Worm (Caenorhabditis elegans) whole organism, L4/young adult: ENCODE data around the gene F56D5.5.

ENCODE experiments used
- W03F9.2 ChIP-seq: fragments of 150-350 bp; optimal IDR thresholded peaks from 2 replicates; lab custom pipeline; 2014; ENCODE audit warnings: missing biosample characterization, missing genetic modification characterization
- dao-5 ChIP-seq: sonication (generic microtip); optimal IDR thresholded peaks from 2 replicates; lab custom pipeline; 2016; ENCODE audit warnings: missing genotype, missing genetic modification characterization, moderate library complexity, missing compliant biosample characterization
- him-1 ChIP-seq: sonication (generic microtip); optimal IDR thresholded peaks from 2 replicates; lab custom pipeline; 2016; ENCODE audit warnings: missing genotype, missing genetic modification reagents, missing genetic modification characterization, missing compliant biosample characterization

F56D5.5 gene

DNA sequence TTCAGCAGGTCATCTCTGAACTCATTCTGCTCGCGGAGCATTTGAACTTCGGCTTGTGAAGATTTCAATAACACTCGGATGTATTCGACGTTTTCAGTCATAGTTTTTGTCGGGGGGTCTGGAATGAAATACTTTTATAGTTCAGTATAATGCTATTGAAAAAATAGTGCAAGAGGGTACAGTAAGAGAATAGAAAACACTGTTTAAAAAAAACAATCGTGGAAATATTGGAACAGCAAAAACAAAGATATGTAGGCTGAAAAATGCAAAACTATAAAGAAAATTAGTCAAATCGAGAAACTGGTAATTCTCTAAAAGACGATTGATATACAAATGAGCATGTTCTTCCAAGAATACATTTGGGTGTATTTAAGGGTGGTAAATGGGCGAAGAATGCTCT, at the start of gene F56D5.5:
F56D5.5 (minus strand) TSS at position 101 of the 400 bp plus-strand sequence.
- TF ChIP-seq him-1 (tag; lab: Kevin White, UChicago) (no peak), W03F9.2 (tag; lab: Kevin White, UChicago) (no peak), dao-5 (no peak)

DNA sequence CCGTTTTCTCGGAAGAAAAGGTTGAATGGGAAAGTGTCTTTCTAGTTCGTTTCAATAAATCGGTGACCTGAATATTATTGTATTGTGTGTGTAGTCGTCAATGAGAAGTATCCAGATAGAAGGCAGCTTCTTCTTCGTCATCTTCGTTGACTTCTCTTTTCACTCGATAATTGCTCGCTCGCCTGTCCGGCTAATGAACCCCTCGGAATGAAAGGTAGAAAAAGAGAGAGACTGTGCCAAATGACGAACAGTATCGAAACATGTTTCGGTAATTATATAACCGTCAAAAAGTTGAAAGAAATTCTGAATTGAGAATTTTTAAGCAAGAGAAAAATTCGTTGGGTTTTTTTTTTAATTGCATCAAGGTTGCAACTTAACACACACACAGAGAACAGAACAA, 49.5 kb upstream of the F56D5.5 start, which contains the start of gene cutl-17:
cutl-17 (minus strand) TSS at position 101 of the 400 bp plus-strand sequence.
- TF ChIP-seq him-1 (tag; lab: Kevin White, UChicago), result no peak
- no peak for TF ChIP-seq W03F9.2 (tag; lab: Kevin White, UChicago)
- TF ChIP-seq dao-5, result no peak

DNA sequence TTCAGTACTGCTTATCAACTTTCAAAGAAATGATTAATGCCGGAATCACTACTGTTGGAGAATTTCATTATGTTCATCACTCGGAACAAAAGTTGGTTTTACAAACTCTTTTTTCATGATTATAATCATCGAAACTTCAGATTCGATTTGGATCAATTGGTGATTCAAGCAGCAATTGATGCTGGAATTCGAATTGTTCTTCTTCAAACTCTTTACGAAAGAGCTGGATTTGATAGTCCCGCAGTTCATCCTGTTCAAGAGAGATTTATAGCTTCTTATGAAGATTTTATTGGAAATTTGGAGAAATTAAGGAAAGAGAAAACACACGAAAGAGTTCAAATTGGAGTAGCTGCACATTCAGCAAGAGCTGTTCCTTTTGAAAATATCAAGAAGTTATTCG, 43.9 kb upstream of the F56D5.5 start:
- TF ChIP-seq him-1 (tag; lab: Kevin White, UChicago) (no peak), W03F9.2 (tag; lab: Kevin White, UChicago) (no peak), dao-5 (no peak)

DNA sequence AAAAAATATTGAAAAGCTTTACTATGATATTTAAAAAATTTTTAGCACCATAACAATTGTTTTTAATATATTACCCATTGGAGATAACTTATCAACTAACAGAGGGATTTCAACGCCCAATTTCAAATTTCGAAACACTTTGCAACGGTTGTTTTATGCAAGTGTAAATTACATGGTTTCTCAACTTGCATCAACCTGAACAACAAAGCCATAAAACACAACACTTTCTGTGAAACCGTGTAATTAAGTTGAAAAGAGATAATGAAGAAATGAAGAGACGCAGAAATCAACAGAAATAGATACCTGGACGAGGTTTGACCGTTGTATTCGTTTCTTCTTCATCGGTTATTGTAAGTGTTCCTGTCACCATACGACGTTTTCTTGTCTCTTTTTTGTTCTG, 42.5 kb upstream of the F56D5.5 start, which contains the start of gene cpin-1:
cpin-1 (plus strand) TSS at position 301 of the 400 bp plus-strand sequence.
- TF ChIP-seq him-1 (tag; lab: Kevin White, UChicago), result no peak
- no peak for TF ChIP-seq W03F9.2 (tag; lab: Kevin White, UChicago)
- TF ChIP-seq dao-5, result no peak

DNA sequence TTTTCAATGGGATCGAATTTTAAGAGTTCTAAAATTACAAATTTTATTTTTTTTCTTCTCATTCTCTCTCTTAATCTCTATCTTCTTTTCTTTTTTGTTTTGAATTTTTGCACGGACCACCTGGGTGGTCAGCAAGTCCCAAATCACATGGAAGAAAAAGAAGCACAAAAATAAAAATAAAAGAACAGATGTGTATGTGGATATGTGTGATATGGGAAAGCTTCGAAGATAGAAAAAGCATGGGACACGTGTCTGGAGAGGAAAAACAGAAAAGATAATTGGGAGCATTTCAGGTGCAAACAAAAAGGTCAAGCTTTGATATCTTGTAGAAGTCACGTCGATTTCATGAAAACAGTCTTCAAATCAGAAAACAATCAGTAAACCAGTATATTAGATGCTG, 39.3 kb upstream of the F56D5.5 start, which contains the start of gene hsp-12.6:
hsp-12.6 (minus strand) TSS at position 20 of the 400 bp plus-strand sequence.
- no peak for TF ChIP-seq him-1 (tag; lab: Kevin White, UChicago)
- TF ChIP-seq W03F9.2 (tag; lab: Kevin White, UChicago), result no peak
- TF ChIP-seq dao-5, result no peak

DNA sequence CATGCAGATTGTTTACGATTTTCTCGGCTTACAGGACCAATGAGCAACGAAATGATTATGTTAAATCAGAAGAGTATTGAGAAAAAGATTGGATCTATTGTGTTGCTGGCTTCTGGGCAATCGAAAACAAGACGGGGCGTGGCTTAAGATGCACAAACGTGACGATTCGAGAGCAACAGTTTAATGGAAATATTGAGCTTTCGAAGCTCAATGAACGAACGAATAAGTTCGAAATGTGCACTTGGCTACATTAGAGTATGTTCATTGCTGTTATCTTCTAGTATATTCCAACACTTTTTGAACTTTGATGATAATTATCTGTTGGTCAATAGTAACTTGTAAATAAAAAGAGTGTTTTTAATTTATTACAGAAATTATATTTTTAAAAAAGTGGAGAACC, 37.5 kb upstream of the F56D5.5 start, which contains the start of gene hsp-12.3:
hsp-12.3 (minus strand) TSS at position 101 of the 400 bp plus-strand sequence.
- TF ChIP-seq dao-5, result no peak
- TF ChIP-seq W03F9.2 (tag; lab: Kevin White, UChicago), result no peak
- no peak for TF ChIP-seq him-1 (tag; lab: Kevin White, UChicago)

DNA sequence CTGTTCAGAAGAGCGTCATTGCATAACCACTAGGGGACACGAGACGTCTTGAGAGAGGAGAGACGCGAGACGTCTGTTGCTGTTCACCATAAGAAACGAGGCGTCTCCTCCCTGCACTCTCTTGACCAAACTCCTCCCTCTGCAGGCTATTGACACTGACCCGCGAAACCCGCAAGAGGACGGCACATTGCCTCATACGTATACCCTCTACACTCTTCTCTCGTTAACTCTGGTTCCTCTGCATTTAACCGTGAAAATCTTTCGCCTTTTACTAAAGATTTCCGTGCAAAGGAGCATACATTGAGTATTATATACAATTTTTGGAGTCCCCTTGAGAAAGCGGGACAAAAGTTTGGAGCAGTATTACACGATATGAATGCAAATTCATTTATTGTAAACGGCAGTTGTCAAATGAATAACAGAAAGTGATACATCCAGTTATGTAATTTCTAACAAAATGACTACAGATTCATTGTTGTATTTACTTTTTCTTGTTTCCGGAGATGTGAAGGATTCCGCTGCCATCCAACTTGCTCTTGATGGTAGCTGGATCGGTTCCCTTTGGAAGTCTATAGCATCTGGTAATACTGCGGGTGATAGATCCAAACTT, 36.6 kb upstream of the F56D5.5 start:
- no peak for TF ChIP-seq dao-5
- TF ChIP-seq W03F9.2 (tag; lab: Kevin White, UChicago), result peak; percentile 87
- peak; percentile 78 for TF ChIP-seq him-1 (tag; lab: Kevin White, UChicago)

DNA sequence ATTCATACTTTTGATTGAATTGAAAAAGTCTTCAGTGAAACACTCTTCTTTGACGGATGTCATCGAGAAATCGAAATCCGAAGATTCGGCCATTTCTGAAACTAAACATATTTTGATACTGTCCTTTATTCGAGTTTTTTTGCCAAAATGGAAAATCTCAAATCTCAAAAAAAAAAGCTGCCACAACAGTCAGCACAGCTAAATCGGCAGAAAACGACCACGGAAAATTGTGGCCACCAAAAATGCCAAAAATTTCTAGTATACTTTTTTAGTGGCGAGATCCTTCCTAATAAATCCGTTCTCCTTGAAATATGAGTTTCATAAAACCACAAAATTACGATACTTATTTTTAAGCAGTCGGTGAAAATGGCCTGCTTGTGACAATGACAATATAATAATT, 36.0 kb upstream of the F56D5.5 start, which contains the start of gene F38E11.9:
F38E11.9 (minus strand) TSS at position 101 of the 400 bp plus-strand sequence.
- TF ChIP-seq dao-5 (no peak), W03F9.2 (tag; lab: Kevin White, UChicago) (no peak), him-1 (tag; lab: Kevin White, UChicago) (no peak)

DNA sequence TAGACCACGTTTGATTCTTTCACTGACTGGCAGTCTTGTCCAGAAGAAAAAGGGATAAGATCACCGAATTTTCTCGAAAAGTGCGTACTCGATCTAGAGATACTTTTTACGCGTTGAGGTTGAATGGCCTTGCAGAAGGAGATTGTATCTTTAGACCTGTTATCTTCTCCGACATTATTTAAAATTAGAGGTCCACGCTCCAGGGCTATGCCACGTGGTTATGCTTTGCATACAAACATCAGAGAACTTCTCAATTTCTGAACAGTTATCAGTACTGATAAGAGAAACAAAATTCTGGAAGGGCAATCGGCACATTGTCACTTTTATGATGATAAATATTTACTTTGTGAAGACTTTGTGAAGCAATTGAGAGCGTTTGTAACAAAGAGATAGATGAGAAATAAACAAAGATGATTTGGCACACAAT, 34.2 kb upstream of the F56D5.5 start:
- TF ChIP-seq dao-5, result no peak
- no peak for TF ChIP-seq him-1 (tag; lab: Kevin White, UChicago)
- peak; percentile 38 for TF ChIP-seq W03F9.2 (tag; lab: Kevin White, UChicago)

DNA sequence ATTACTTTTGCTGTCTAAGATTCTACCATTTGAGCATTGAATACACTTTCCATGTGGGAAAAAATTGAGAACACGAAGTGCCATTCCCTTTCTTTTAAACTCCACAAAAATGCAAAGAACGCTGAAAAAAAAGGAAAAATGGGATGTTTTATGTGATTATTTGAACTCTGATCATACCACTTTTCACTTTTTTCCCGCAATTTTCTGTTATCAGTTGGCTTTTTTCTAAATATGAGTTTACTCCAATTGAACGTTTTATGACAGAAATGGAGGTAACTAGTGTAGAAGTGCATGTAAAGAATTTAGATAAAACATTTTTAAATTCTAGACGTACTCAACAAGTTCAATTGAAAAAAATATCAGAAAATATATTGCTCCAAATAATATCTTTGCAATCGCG, 33.5 kb upstream of the F56D5.5 start:
- TF ChIP-seq him-1 (tag; lab: Kevin White, UChicago) (no peak), W03F9.2 (tag; lab: Kevin White, UChicago) (no peak), dao-5 (no peak)

DNA sequence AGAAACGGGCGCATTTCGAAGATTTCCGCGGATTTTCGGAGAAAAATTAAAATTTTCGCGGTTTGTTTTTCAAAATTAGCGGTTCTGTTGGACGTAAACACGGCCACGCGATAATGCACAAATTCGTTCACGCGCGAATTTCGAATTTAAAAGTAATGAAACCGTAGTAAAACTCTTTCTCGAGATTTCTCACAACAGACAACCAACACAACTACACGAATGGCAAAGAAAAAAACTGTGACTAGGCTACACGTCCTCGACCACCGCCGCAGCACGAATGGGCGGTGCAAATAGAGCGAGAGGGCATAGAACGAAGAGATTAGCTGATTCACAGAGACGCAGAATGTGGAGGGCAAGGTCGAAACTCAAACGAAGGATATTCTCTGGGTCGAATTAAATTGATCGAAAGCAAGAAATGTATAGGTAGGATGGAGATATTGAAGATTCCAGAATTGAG, 33.0 kb upstream of the F56D5.5 start, which contains the start of gene idh-1:
idh-1 (minus strand) TSS at position 228 of the 457 bp plus-strand sequence.
- TF ChIP-seq him-1 (tag; lab: Kevin White, UChicago) (no peak), W03F9.2 (tag; lab: Kevin White, UChicago) (peak; percentile 36)

DNA sequence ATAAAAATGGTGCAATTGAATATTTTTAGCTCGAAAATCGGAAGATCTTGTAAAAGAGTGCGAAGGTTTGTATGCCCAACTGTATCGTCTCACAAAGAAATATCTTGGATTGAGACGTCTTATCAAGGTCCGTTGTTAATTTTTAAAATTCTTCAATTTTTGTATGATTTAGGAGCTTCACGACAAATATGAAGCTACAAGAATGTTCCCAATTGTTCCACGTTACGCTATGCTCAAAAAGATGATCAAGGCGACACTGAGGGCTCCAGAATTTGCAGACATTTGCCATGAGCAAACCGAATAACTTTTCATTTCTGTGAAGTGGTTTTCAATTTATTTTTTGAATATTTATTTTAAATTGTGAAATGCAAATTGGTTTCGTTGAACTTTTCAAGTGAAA, 30.8 kb upstream of the F56D5.5 start:
- TF ChIP-seq W03F9.2 (tag; lab: Kevin White, UChicago) (no peak), dao-5 (no peak), him-1 (tag; lab: Kevin White, UChicago) (no peak)

DNA sequence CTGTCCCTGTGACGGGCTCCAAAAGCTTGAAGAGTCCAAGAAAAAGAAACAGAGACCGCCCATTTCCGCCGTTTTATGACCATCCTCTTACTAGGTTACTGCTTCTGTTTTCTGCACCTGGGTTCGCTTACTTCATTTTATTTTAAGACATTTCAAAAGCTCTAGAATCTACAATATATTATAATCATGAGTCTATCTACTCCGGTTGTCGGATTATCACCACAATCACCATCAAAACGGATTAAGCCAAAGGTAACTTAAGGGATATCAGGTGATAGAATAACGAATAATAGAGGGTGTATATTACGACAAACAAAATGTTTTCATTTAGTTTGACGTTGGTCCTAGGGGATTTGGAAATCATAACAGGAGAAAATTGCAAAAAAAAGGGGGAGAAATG, 24.4 kb upstream of the F56D5.5 start:
- no peak for TF ChIP-seq W03F9.2 (tag; lab: Kevin White, UChicago)
- no peak for TF ChIP-seq him-1 (tag; lab: Kevin White, UChicago)
- no peak for TF ChIP-seq dao-5

DNA sequence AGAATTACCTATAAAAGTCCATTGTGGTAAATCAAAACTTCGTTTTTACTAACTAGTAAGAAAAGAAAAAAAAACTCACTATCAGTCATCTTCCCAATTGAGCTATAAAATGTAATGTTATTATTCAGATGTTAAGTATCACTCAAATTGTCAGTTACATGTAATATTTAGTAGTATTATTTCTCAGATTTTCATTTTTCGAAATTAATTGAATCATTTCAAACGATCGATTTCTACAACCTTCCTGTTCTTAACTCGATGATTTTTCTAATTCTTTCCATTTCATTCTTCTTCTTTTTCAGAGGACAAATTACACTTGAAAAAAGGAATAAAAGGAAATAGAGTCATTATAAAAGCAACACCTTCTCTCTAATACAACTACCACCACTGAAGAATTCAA, 20.1 kb upstream of the F56D5.5 start, which contains the start of gene F59B8.1:
F59B8.1 (plus strand) TSS at position 301 of the 400 bp plus-strand sequence.
- TF ChIP-seq W03F9.2 (tag; lab: Kevin White, UChicago) (no peak), him-1 (tag; lab: Kevin White, UChicago) (no peak), dao-5 (no peak)
